Fruit fly (Drosophila melanogaster) whole organism, embryonic: ENCODE measurements around the gene CG31974.

Experiments
- Antp ChIP-seq: fragments of 200-800 bp; sonication (Bioruptor generic); optimal IDR thresholded peaks from 3 replicates; lab custom pipeline; 2016; ENCODE audit warnings: missing biosample characterization, missing genetic modification characterization
- Atf6 ChIP-seq: fragments of 200-800 bp; sonication (Bioruptor generic); IDR thresholded peaks from 2 replicates; pipeline ENCODE4 v1.3.6; 2022; ENCODE audit warnings: missing biosample characterization, missing genetic modification characterization
- CG10267 ChIP-seq: fragments of 200-800 bp; sonication (Bioruptor generic); optimal IDR thresholded peaks from 2 replicates; lab custom pipeline; 2018; ENCODE audit warnings: missing biosample characterization, mild to moderate bottlenecking, missing genetic modification characterization, moderate library complexity
- CG10274 ChIP-seq: fragments of 200-800 bp; sonication (Bioruptor generic); optimal IDR thresholded peaks from 3 replicates; lab custom pipeline; 2017; ENCODE audit warnings: missing biosample characterization, mild to moderate bottlenecking, missing genetic modification characterization
- CG11085 ChIP-seq: fragments of 200-800 bp; sonication (Bioruptor generic); IDR thresholded peaks from 2 replicates; pipeline ENCODE4 v1.3.6; 2022; ENCODE audit warnings: missing biosample characterization, missing genetic modification characterization
- CG12236 ChIP-seq: fragments of 200-800 bp; sonication (Bioruptor generic); optimal IDR thresholded peaks from 2 replicates; lab custom pipeline; 2016; ENCODE audit warnings: missing biosample characterization, missing genetic modification characterization
- CG12659 ChIP-seq: fragments of 200-800 bp; sonication (Bioruptor generic); optimal IDR thresholded peaks from 3 replicates; lab custom pipeline; 2017; ENCODE audit warnings: mild to moderate bottlenecking, missing biosample characterization, missing genetic modification reagents, missing genetic modification characterization
- CG13296 ChIP-seq: fragments of 200-800 bp; sonication (Bioruptor generic); optimal IDR thresholded peaks from 3 replicates; lab custom pipeline; 2018; ENCODE audit warnings: missing biosample characterization, mild to moderate bottlenecking, missing genetic modification characterization
- CG14667 ChIP-seq: fragments of 200-800 bp; sonication (Bioruptor generic); IDR thresholded peaks from 2 replicates; pipeline ENCODE4 v1.3.6; 2022; ENCODE audit warnings: missing biosample characterization, missing genetic modification characterization
- CG17359 ChIP-seq: fragments of 200-800 bp; sonication (Bioruptor generic); optimal IDR thresholded peaks from 3 replicates; lab custom pipeline; 2018; ENCODE audit warnings: missing biosample characterization, mild to moderate bottlenecking, missing genetic modification characterization, moderate library complexity
- CG18599 ChIP-seq: fragments of 200-800 bp; sonication (Bioruptor generic); optimal IDR thresholded peaks from 3 replicates; lab custom pipeline; 2017; ENCODE audit warnings: missing biosample characterization, missing genetic modification characterization, mild to moderate bottlenecking, moderate library complexity, missing genetic modification reagents
- CG30403 ChIP-seq: fragments of 200-800 bp; sonication (Bioruptor generic); optimal IDR thresholded peaks from 3 replicates; lab custom pipeline; 2016; ENCODE audit warnings: missing biosample characterization, missing genetic modification characterization
- CG30431 ChIP-seq: fragments of 200-800 bp; sonication (Bioruptor generic); optimal IDR thresholded peaks from 2 replicates; lab custom pipeline; 2017; ENCODE audit warnings: missing biosample characterization, missing genetic modification characterization
- CG31388 ChIP-seq: fragments of 200-800 bp; sonication (Bioruptor generic); optimal IDR thresholded peaks from 2 replicates; lab custom pipeline; 2016; ENCODE audit warnings: missing biosample characterization, missing genetic modification characterization
- CG3407 ChIP-seq: fragments of 200-800 bp; sonication (Bioruptor generic); optimal IDR thresholded peaks from 2 replicates; lab custom pipeline; 2018; ENCODE audit warnings: missing biosample characterization, mild to moderate bottlenecking, missing genetic modification characterization
- CG34376 ChIP-seq: fragments of 200-800 bp; sonication (Bioruptor generic); optimal IDR thresholded peaks from 2 replicates; lab custom pipeline; 2018; ENCODE audit warnings: missing biosample characterization, mild to moderate bottlenecking, missing genetic modification characterization
- CG3838 ChIP-seq: fragments of 200-800 bp; sonication (Bioruptor generic); optimal IDR thresholded peaks from 3 replicates; lab custom pipeline; 2016; ENCODE audit warnings: missing biosample characterization, missing genetic modification characterization
- CG4282 ChIP-seq: fragments of 200-800 bp; sonication (Bioruptor generic); optimal IDR thresholded peaks from 2 replicates; lab custom pipeline; 2016; ENCODE audit warnings: missing biosample characterization, missing genetic modification characterization
- CG43689 ChIP-seq: fragments of 200-800 bp; sonication (Bioruptor generic); IDR thresholded peaks from 2 replicates; pipeline ENCODE4 v1.3.6; 2022; ENCODE audit warnings: missing biosample characterization, missing genetic modification characterization
- CG5180 ChIP-seq: fragments of 200-800 bp; sonication (Bioruptor generic); optimal IDR thresholded peaks from 3 replicates; lab custom pipeline; 2017; ENCODE audit warnings: missing biosample characterization, missing genetic modification characterization, mild to moderate bottlenecking, moderate library complexity, missing genetic modification reagents
- CG8089 ChIP-seq: fragments of 200-800 bp; sonication (Bioruptor generic); optimal IDR thresholded peaks from 3 replicates; lab custom pipeline; 2016; ENCODE audit warnings: missing biosample characterization, missing genetic modification characterization
- Dip2 ChIP-seq: fragments of 200-800 bp; sonication (Bioruptor generic); IDR thresholded peaks from 2 replicates; pipeline ENCODE4 v1.3.6; 2022; ENCODE audit warnings: missing biosample characterization, missing genetic modification characterization
- Hmx ChIP-seq: fragments of 200-800 bp; sonication (Bioruptor generic); optimal IDR thresholded peaks from 2 replicates; lab custom pipeline; 2016; ENCODE audit warnings: missing biosample characterization, missing genetic modification characterization
- MBD-R2 ChIP-seq: fragments of 200-800 bp; sonication (Bioruptor generic); IDR thresholded peaks from 2 replicates; pipeline ENCODE4 v1.3.6; 2022; ENCODE audit warnings: missing biosample characterization, missing genetic modification characterization
- Mrtf ChIP-seq: fragments of 200-800 bp; sonication (Bioruptor generic); IDR thresholded peaks from 3 replicates; pipeline ENCODE4 v1.3.6; 2022; ENCODE audit warnings: missing biosample characterization, missing genetic modification characterization
- Rfx ChIP-seq: fragments of 200-800 bp; sonication (Bioruptor generic); IDR thresholded peaks from 2 replicates; pipeline ENCODE4 v1.3.6; 2022; ENCODE audit warnings: missing biosample characterization, missing genetic modification characterization
- Rx ChIP-seq: fragments of 200-800 bp; sonication (Bioruptor generic); IDR thresholded peaks from 2 replicates; pipeline ENCODE4 v1.3.6; 2022; ENCODE audit warnings: missing biosample characterization, missing genetic modification characterization
- Sox102F ChIP-seq: fragments of 200-800 bp; sonication (Bioruptor generic); optimal IDR thresholded peaks from 2 replicates; lab custom pipeline; 2018; ENCODE audit warnings: missing biosample characterization, mild to moderate bottlenecking, missing genetic modification characterization, moderate library complexity
- ab ChIP-seq: fragments of 200-800 bp; sonication (Bioruptor generic); optimal IDR thresholded peaks from 2 replicates; lab custom pipeline; 2016; ENCODE audit warnings: missing biosample characterization, missing genetic modification characterization
- ac ChIP-seq: fragments of 200-800 bp; sonication (Bioruptor generic); optimal IDR thresholded peaks from 3 replicates; lab custom pipeline; 2017; ENCODE audit warnings: missing biosample characterization, mild to moderate bottlenecking, missing genetic modification characterization
- ato ChIP-seq: fragments of 200-800 bp; sonication (Bioruptor generic); IDR thresholded peaks from 2 replicates; pipeline ENCODE4 v1.3.6; 2022; ENCODE audit warnings: missing biosample characterization, missing genetic modification characterization; ENCODE audit not compliant: partially characterized antibody
- bigmax ChIP-seq: fragments of 200-800 bp; sonication (Bioruptor generic); optimal IDR thresholded peaks from 2 replicates; lab custom pipeline; 2018; ENCODE audit warnings: missing biosample characterization, mild to moderate bottlenecking, missing genetic modification characterization
- croc ChIP-seq: fragments of 200-800 bp; sonication (Bioruptor generic); conservative IDR thresholded peaks from 3 replicates; pipeline ENCODE4 v1.3.6; 2022; ENCODE audit warnings: missing biosample characterization, missing genetic modification characterization
- dmrt11E ChIP-seq: fragments of 200-800 bp; sonication (Bioruptor generic); optimal IDR thresholded peaks from 3 replicates; lab custom pipeline; 2018; ENCODE audit warnings: missing biosample characterization, mild to moderate bottlenecking, missing genetic modification characterization, moderate library complexity
- esg ChIP-seq: fragments of 200-800 bp; sonication (Bioruptor generic); conservative IDR thresholded peaks from 2 replicates; pipeline ENCODE4 v1.3.6; 2022; ENCODE audit warnings: missing biosample characterization, missing genetic modification characterization
- ftz-f1 ChIP-seq: fragments of 200-800 bp; sonication (Bioruptor generic); optimal IDR thresholded peaks from 2 replicates; lab custom pipeline; 2016; ENCODE audit warnings: missing biosample characterization, missing genetic modification characterization
- grn ChIP-seq: fragments of 200-800 bp; sonication (Bioruptor generic); optimal IDR thresholded peaks from 3 replicates; lab custom pipeline; 2017; ENCODE audit warnings: missing biosample characterization, missing genetic modification characterization
- gt ChIP-seq: fragments of 200-800 bp; sonication (Bioruptor generic); IDR thresholded peaks from 2 replicates; pipeline ENCODE4 v1.3.6; 2022; ENCODE audit warnings: missing biosample characterization, missing genetic modification characterization
- her ChIP-seq: fragments of 200-800 bp; sonication (Bioruptor generic); optimal IDR thresholded peaks from 2 replicates; lab custom pipeline; 2016; ENCODE audit warnings: missing biosample characterization, missing genetic modification characterization
- hth ChIP-seq: fragments of >200 bp; optimal IDR thresholded peaks from 2 replicates; lab custom pipeline; 2017; ENCODE audit warnings: inconsistent platforms
- luna ChIP-seq: fragments of 200-800 bp; sonication (Bioruptor generic); optimal IDR thresholded peaks from 2 replicates; lab custom pipeline; 2016; ENCODE audit warnings: missing biosample characterization, missing genetic modification characterization
- mam ChIP-seq: fragments of 200-800 bp; sonication (Bioruptor generic); optimal IDR thresholded peaks from 3 replicates; lab custom pipeline; 2016; ENCODE audit warnings: missing biosample characterization, missing genetic modification characterization
- odd ChIP-seq: fragments of 200-800 bp; sonication (Bioruptor generic); optimal IDR thresholded peaks from 2 replicates; lab custom pipeline; 2017; ENCODE audit warnings: missing biosample characterization, mild to moderate bottlenecking, missing genetic modification characterization
- pan ChIP-seq, 4 experiments: fragments of >200 bp in 3 of 4; fragments of 200-800 bp in 1 of 4; sonication (Bioruptor generic) in 1 of 4; optimal IDR thresholded peaks in 3 of 4; IDR thresholded peaks in 1 of 4; 2 replicates each; pipeline versions ENCODE4 v1.3.6 to Lab custom; 2017 to 2022; ENCODE audit warnings: missing biosample characterization in 2 of 4, missing genetic modification characterization in 2 of 4, mixed read lengths in 1 of 4
- pfk ChIP-seq: fragments of 200-800 bp; sonication (Bioruptor generic); optimal IDR thresholded peaks from 2 replicates; lab custom pipeline; 2018; ENCODE audit warnings: missing biosample characterization, mild to moderate bottlenecking, missing genetic modification characterization, moderate library complexity
- repo ChIP-seq: fragments of 200-800 bp; sonication (Bioruptor generic); optimal IDR thresholded peaks from 2 replicates; lab custom pipeline; 2016; ENCODE audit warnings: missing biosample characterization, missing genetic modification characterization
- sd ChIP-seq: fragments of 200-800 bp; sonication (Bioruptor generic); optimal IDR thresholded peaks from 3 replicates; lab custom pipeline; 2018; ENCODE audit warnings: missing biosample characterization, mild to moderate bottlenecking, missing genetic modification characterization, moderate library complexity
- slp2 ChIP-seq: fragments of 200-800 bp; sonication (Bioruptor generic); optimal IDR thresholded peaks from 2 replicates; lab custom pipeline; 2016; ENCODE audit warnings: missing biosample characterization, missing genetic modification characterization
- sna ChIP-seq: fragments of 200-800 bp; sonication (Bioruptor generic); IDR thresholded peaks from 2 replicates; pipeline ENCODE4 v1.3.6; 2022; ENCODE audit warnings: missing biosample characterization, missing genetic modification characterization; ENCODE audit not compliant: partially characterized antibody
- ssp ChIP-seq: fragments of 200-800 bp; sonication (Bioruptor generic); IDR thresholded peaks from 2 replicates; pipeline ENCODE4 v1.3.6; 2022; ENCODE audit warnings: missing biosample characterization, missing genetic modification characterization
- tin ChIP-seq: fragments of 200-800 bp; sonication (Bioruptor generic); optimal IDR thresholded peaks from 3 replicates; lab custom pipeline; 2016; ENCODE audit warnings: missing biosample characterization, missing genetic modification characterization
- tio ChIP-seq: fragments of 200-800 bp; sonication (Bioruptor generic); optimal IDR thresholded peaks from 2 replicates; lab custom pipeline; 2017; ENCODE audit warnings: missing biosample characterization, missing genetic modification characterization, inconsistent platforms
- yki ChIP-seq: fragments of >200 bp; optimal IDR thresholded peaks from 3 replicates; lab custom pipeline; 2018

Gene CG31974

dm6 chr2L:139610-140009 is 3.3 kb downstream of the CG31974 start (continued):
- TF ChIP-seq Atf6 (GFP tag; lab: Robert Waterston, UW) = no peak
- TF ChIP-seq yki (lab: Kevin White, UChicago) = no peak
- no peak for TF ChIP-seq sna (GFP tag; lab: Robert Waterston, UW)
- TF ChIP-seq CG3407 (GFP tag; lab: Kevin White, UChicago) = no peak
- TF ChIP-seq tio = no peak
- TF ChIP-seq dmrt11E = no peak
- TF ChIP-seq CG8089 (GFP tag; lab: Kevin White, UChicago) = no peak
- TF ChIP-seq mam = no peak
- no peak for TF ChIP-seq CG12236
- no peak for TF ChIP-seq Antp
- TF ChIP-seq CG17359 = no peak
- no peak for TF ChIP-seq pan (optimal IDR thresholded peaks at IDR 0.05; lab: Kevin White, UChicago)
- TF ChIP-seq pan (GFP tag; optimal IDR thresholded peaks at IDR 0.05 in 1 of 2, IDR thresholded peaks at IDR 0.05 in 1 of 2) = no peak
- peak; percentile 40 for TF ChIP-seq CG13296 (GFP tag; lab: Kevin White, UChicago)
- peak; percentile 52 for TF ChIP-seq CG5180 (GFP tag; lab: Kevin White, UChicago)
- no peak for TF ChIP-seq gt
- TF ChIP-seq CG10267 (tag; lab: Kevin White, UChicago) = no peak
- TF ChIP-seq CG30431 (GFP tag; lab: Kevin White, UChicago) = no peak
- no peak for TF ChIP-seq ftz-f1
- no peak for TF ChIP-seq MBD-R2 (GFP tag; lab: Robert Waterston, UW)
- no peak for TF ChIP-seq Sox102F
- no peak for TF ChIP-seq ab (GFP tag; lab: Kevin White, UChicago)
- no peak for TF ChIP-seq bigmax (GFP tag; lab: Kevin White, UChicago)
- no peak for TF ChIP-seq repo (GFP tag; lab: Kevin White, UChicago)
- TF ChIP-seq Rx (GFP tag; lab: Robert Waterston, UW) = no peak
- no peak for TF ChIP-seq CG30403 (GFP tag; lab: Kevin White, UChicago)
- TF ChIP-seq CG31388 (GFP tag; lab: Kevin White, UChicago) = no peak
- no peak for TF ChIP-seq Rfx (GFP tag; lab: Robert Waterston, UW)
- no peak for TF ChIP-seq CG43689 (GFP tag; lab: Robert Waterston, UW)
- no peak for TF ChIP-seq Mrtf (GFP tag; lab: Robert Waterston, UW)
- no peak for TF ChIP-seq ac (GFP tag; lab: Kevin White, UChicago)
- TF ChIP-seq Hmx (GFP tag; lab: Kevin White, UChicago) = no peak
- TF ChIP-seq CG11085 (GFP tag; lab: Robert Waterston, UW) = no peak
- no peak for TF ChIP-seq sd (tag; lab: Kevin White, UChicago)
- TF ChIP-seq CG34376 (GFP tag; lab: Kevin White, UChicago) = peak; percentile 79
- no peak for TF ChIP-seq croc (GFP tag; lab: Robert Waterston, UW)
- peak; percentile 66 for TF ChIP-seq grn (GFP tag; lab: Kevin White, UChicago)
- no peak for TF ChIP-seq CG12659 (GFP tag; lab: Kevin White, UChicago)
- TF ChIP-seq ssp (GFP tag; lab: Robert Waterston, UW) = no peak
- TF ChIP-seq CG14667 = no peak
- no peak for TF ChIP-seq tin (GFP tag; lab: Kevin White, UChicago)
- no peak for TF ChIP-seq her (GFP tag; lab: Kevin White, UChicago)
- TF ChIP-seq slp2 = no peak
- TF ChIP-seq pfk = no peak
- TF ChIP-seq luna (GFP tag; lab: Kevin White, UChicago) = no peak
- TF ChIP-seq Dip2 (GFP tag; lab: Robert Waterston, UW) = no peak
- no peak for TF ChIP-seq CG10274 (GFP tag; lab: Kevin White, UChicago)
- TF ChIP-seq CG18599 (GFP tag; lab: Kevin White, UChicago) = peak; percentile 8
- TF ChIP-seq CG3838 (GFP tag; lab: Kevin White, UChicago) = no peak
- no peak for TF ChIP-seq hth (lab: Kevin White, UChicago)
- TF ChIP-seq ato (GFP tag; lab: Robert Waterston, UW) = no peak
- TF ChIP-seq esg (GFP tag; lab: Robert Waterston, UW) = no peak
- TF ChIP-seq odd = no peak
- TF ChIP-seq CG4282 (GFP tag; lab: Kevin White, UChicago) = no peak
